Fruit fly (Drosophila melanogaster) whole organism, wandering third instar larva: Measurements from ENCODE around the gene Alh.
A peak's percentile ranks its signal among the peaks of the same experiment; 100 is the strongest.

Experiments
- Abd-B ChIP-seq: fragments of >200 bp; optimal IDR thresholded peaks from 2 replicates; lab custom pipeline; 2017; ENCODE audit warnings: missing biosample characterization, missing genetic modification characterization
- CG32264 ChIP-seq: fragments of 200-800 bp; sonication (Bioruptor generic); optimal IDR thresholded peaks from 2 replicates; lab custom pipeline; 2016; ENCODE audit warnings: missing biosample characterization, missing genetic modification characterization
- CG9705 ChIP-seq: fragments of 200-800 bp; sonication (Bioruptor generic); optimal IDR thresholded peaks from 2 replicates; lab custom pipeline; 2018; ENCODE audit warnings: missing biosample characterization, mild to moderate bottlenecking, missing genetic modification characterization
- CrebA ChIP-seq: fragments of 200-800 bp; sonication (Bioruptor generic); optimal IDR thresholded peaks from 2 replicates; lab custom pipeline; 2016; ENCODE audit warnings: missing biosample characterization, mild to moderate bottlenecking, missing genetic modification characterization, borderline replicate concordance
- Dfd ChIP-seq: fragments of >200 bp; optimal IDR thresholded peaks from 2 replicates; lab custom pipeline; 2017; ENCODE audit warnings: missing biosample characterization, missing genetic modification characterization
- Dif ChIP-seq: fragments of 200-275, 200-300 bp; sonication (Bioruptor generic); optimal IDR thresholded peaks from 2 replicates; lab custom pipeline; 2018; ENCODE audit warnings: missing biosample characterization, missing genetic modification characterization; ENCODE audit not compliant: partially characterized antibody
- GATAd ChIP-seq: sonication (Bioruptor generic); optimal IDR thresholded peaks from 2 replicates; lab custom pipeline; 2016; ENCODE audit warnings: missing biosample characterization, missing genetic modification characterization
- HLH106 ChIP-seq: fragments of 200-800 bp; optimal IDR thresholded peaks from 3 replicates; lab custom pipeline; 2019; ENCODE audit warnings: missing biosample characterization, mild to moderate bottlenecking, missing genetic modification characterization, moderate library complexity
- Hnf4 ChIP-seq: fragments of 200-800 bp; sonication (Bioruptor generic); optimal IDR thresholded peaks from 2 replicates; lab custom pipeline; 2016; ENCODE audit warnings: missing biosample characterization, mild to moderate bottlenecking, missing genetic modification characterization
- Hr78 ChIP-seq: fragments of >200 bp; optimal IDR thresholded peaks from 2 replicates; lab custom pipeline; 2017; ENCODE audit warnings: missing biosample characterization, missing genetic modification characterization
- Hr83 ChIP-seq: fragments of 200-300 bp; sonication (Bioruptor generic); optimal IDR thresholded peaks from 2 replicates; lab custom pipeline; 2016; ENCODE audit warnings: missing biosample characterization, mild to moderate bottlenecking, missing genetic modification characterization, moderate library complexity; ENCODE audit not compliant: poor library complexity, severe bottlenecking
- Jra ChIP-seq: sonication (Bioruptor generic); optimal IDR thresholded peaks from 2 replicates; lab custom pipeline; 2016; ENCODE audit warnings: missing biosample characterization, missing genetic modification characterization
- Mio ChIP-seq: sonication (Bioruptor generic); optimal IDR thresholded peaks from 2 replicates; lab custom pipeline; 2016; ENCODE audit warnings: missing biosample characterization, missing genetic modification characterization
- Myc ChIP-seq: fragments of >200 bp; optimal IDR thresholded peaks from 2 replicates; lab custom pipeline; 2017
- N ChIP-seq: fragments of >200 bp; optimal IDR thresholded peaks from 2 replicates; lab custom pipeline; 2018; ENCODE audit warnings: missing biosample characterization, missing external identifiers, missing genetic modification characterization
- OdsH ChIP-seq: fragments of 200-800 bp; sonication (Bioruptor generic); optimal IDR thresholded peaks from 2 replicates; lab custom pipeline; 2016; ENCODE audit warnings: missing biosample characterization, mild to moderate bottlenecking, missing genetic modification characterization
- Rel ChIP-seq, 2 experiments: fragments of 200-800 bp; sonication (Bioruptor generic) in 1 of 2; optimal IDR thresholded peaks; 2 replicates in 1 of 2; 3 replicates in 1 of 2; lab custom pipeline; 2016 to 2019; ENCODE audit warnings: mild to moderate bottlenecking in 2 of 2, missing biosample characterization in 2 of 2, missing genetic modification characterization in 2 of 2, moderate library complexity in 1 of 2
- Sp1 ChIP-seq: fragments of 200-800 bp; sonication (Bioruptor generic); optimal IDR thresholded peaks from 3 replicates; lab custom pipeline; 2019; ENCODE audit warnings: missing biosample characterization, mild to moderate bottlenecking, missing genetic modification characterization, moderate library complexity
- Vsx2 ChIP-seq: fragments of 200-300, 225-300 bp; sonication (Bioruptor generic); optimal IDR thresholded peaks from 2 replicates; lab custom pipeline; 2018; ENCODE audit warnings: missing biosample characterization, missing genetic modification characterization; ENCODE audit not compliant: partially characterized antibody
- br ChIP-seq: fragments of 200-800 bp; sonication (Bioruptor generic); optimal IDR thresholded peaks from 2 replicates; lab custom pipeline; 2016; ENCODE audit warnings: missing biosample characterization, missing genetic modification characterization
- brk ChIP-seq: fragments of 200-800 bp; sonication (Bioruptor generic); optimal IDR thresholded peaks from 2 replicates; lab custom pipeline; 2016; ENCODE audit warnings: missing biosample characterization, mild to moderate bottlenecking, missing genetic modification characterization
- dl ChIP-seq, 2 experiments: fragments of 175-275, 200-275 bp in 1 of 2; fragments of 200-275 bp in 1 of 2; sonication (Bioruptor generic); optimal IDR thresholded peaks; lab custom pipeline; 2018; ENCODE audit warnings: mild to moderate bottlenecking in 2 of 2, missing biosample characterization in 2 of 2, missing genetic modification characterization in 2 of 2, moderate library complexity in 2 of 2; ENCODE audit not compliant: partially characterized antibody in 2 of 2, insufficient read depth in 1 of 2
- dmrt93B ChIP-seq: fragments of 200-800 bp; sonication (Bioruptor generic); optimal IDR thresholded peaks from 2 replicates; lab custom pipeline; 2018; ENCODE audit warnings: missing biosample characterization, mild to moderate bottlenecking, missing genetic modification characterization
- dsf ChIP-seq: sonication (Bioruptor generic); optimal IDR thresholded peaks from 2 replicates; lab custom pipeline; 2016; ENCODE audit warnings: missing biosample characterization, missing genetic modification characterization, borderline replicate concordance
- ey ChIP-seq: fragments of 200-800 bp; sonication (Bioruptor generic); optimal IDR thresholded peaks from 2 replicates; lab custom pipeline; 2016; ENCODE audit warnings: missing biosample characterization, missing genetic modification characterization
- foxo ChIP-seq, 2 experiments: fragments of 200-800 bp; sonication (Bioruptor generic); optimal IDR thresholded peaks; 2 replicates in 1 of 2; 3 replicates in 1 of 2; lab custom pipeline; 2016 to 2017; ENCODE audit warnings: missing biosample characterization in 2 of 2, missing genetic modification characterization in 2 of 2
- fru ChIP-seq: fragments of 200-800 bp; sonication (Bioruptor generic); optimal IDR thresholded peaks from 3 replicates; lab custom pipeline; 2016; ENCODE audit warnings: missing biosample characterization, mild to moderate bottlenecking, missing genetic modification characterization
- h ChIP-seq: fragments of 200-800 bp; sonication (Bioruptor generic); optimal IDR thresholded peaks from 3 replicates; lab custom pipeline; 2016; ENCODE audit warnings: missing biosample characterization, mild to moderate bottlenecking, missing genetic modification characterization
- jim ChIP-seq: fragments of 175-275, 200-325 bp; sonication (Bioruptor generic); optimal IDR thresholded peaks from 2 replicates; lab custom pipeline; 2016; ENCODE audit warnings: missing biosample characterization, mild to moderate bottlenecking, missing genetic modification characterization
- lola ChIP-seq: fragments of >200 bp; optimal IDR thresholded peaks from 2 replicates; lab custom pipeline; 2017; ENCODE audit warnings: missing biosample characterization, missing genetic modification characterization
- pan ChIP-seq: fragments of >200 bp; optimal IDR thresholded peaks from 2 replicates; lab custom pipeline; 2017
- psq ChIP-seq: fragments of 200-800 bp; sonication (Bioruptor generic); optimal IDR thresholded peaks from 3 replicates; lab custom pipeline; 2017; ENCODE audit warnings: missing biosample characterization, mild to moderate bottlenecking, missing genetic modification characterization, moderate library complexity
- rgr ChIP-seq: fragments of 200-800 bp; sonication (Bioruptor generic); optimal IDR thresholded peaks from 3 replicates; lab custom pipeline; 2016; ENCODE audit warnings: missing biosample characterization, mild to moderate bottlenecking, missing genetic modification characterization
- sage ChIP-seq: fragments of 200-800 bp; sonication (Bioruptor generic); optimal IDR thresholded peaks from 2 replicates; lab custom pipeline; 2016; ENCODE audit warnings: missing biosample characterization, mild to moderate bottlenecking, missing genetic modification characterization
- sv ChIP-seq: fragments of 200-800 bp; sonication (Bioruptor generic); optimal IDR thresholded peaks from 3 replicates; lab custom pipeline; 2016; ENCODE audit warnings: missing biosample characterization, missing genetic modification characterization
- tai ChIP-seq: sonication (Bioruptor generic); optimal IDR thresholded peaks from 2 replicates; lab custom pipeline; 2016; ENCODE audit warnings: missing biosample characterization, missing genetic modification characterization
- usp ChIP-seq: fragments of >200 bp; optimal IDR thresholded peaks from 2 replicates; lab custom pipeline; 2017; ENCODE audit warnings: missing biosample characterization, missing genetic modification characterization
- woc ChIP-seq: sonication (Bioruptor generic); optimal IDR thresholded peaks from 2 replicates; lab custom pipeline; 2016; ENCODE audit warnings: missing biosample characterization, mild to moderate bottlenecking, missing genetic modification characterization

Gene Alh

DNA sequence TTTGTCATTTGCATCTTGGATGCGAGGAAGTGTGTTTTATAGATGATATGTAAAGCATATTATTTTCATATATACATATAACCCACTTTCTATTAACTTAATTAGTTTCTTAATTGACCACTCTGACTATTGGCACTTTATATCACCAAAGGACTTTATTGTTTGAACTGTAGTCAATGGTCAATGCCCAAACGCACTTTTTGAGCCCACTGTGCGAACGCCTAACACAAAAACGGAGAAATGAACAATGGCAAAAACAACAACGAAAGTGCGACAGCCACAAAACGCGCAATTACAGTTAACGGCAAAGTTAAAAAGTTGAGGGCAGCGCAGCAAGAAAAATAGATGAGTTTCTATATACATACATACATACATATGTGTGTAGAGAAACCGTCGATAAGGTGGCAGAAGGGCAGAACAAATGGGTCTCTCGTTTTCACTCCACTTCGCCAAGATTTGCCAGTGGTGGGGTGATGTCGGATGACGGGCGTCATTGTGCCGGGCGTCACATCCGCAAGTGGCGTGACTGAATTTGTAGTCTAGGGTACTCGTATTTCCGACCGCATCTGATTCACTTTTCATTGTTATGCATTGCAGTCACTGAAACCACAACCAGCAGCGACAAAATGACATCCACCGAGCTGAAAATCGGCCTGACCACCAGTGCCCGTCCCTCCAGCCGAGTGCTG is 47.5 kb downstream of the Alh start:
- TF ChIP-seq foxo (GFP tag; optimal IDR thresholded peaks at IDR 0.05; lab: Kevin White, UChicago): no peak
- peak; percentile 46 for TF ChIP-seq br (GFP tag; lab: Kevin White, UChicago)
- TF ChIP-seq sage (GFP tag; lab: Kevin White, UChicago): peak; percentile 15
- TF ChIP-seq, all 38 proteins: peak for 2

DNA sequence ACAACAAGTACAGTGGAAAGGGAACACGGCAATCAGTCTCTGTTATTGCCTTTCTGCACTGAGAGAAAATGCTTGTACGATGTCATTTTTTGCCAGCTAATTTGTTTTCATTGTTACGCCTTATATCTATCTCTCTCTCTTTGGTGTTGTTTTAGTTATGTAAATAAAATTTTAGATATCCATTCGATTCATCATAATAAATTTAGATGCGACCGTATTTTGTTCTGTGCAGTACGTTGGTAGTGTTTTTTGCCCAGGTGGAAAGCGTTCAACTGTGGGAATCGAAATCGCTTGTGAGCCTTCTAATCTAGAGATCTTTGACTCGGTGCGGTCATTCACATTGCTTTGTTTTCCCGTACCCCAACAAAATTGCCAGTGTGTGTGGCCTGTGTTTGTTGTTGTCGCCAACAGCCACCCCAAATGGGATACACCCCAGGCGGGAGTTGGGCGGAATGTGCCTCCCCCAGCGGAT is 48.2 kb downstream of the Alh start:
- TF ChIP-seq dmrt93B (GFP tag; lab: Kevin White, UChicago) (peak; percentile 86), CrebA (GFP tag; lab: Kevin White, UChicago) (no peak), dl (GFP tag; optimal IDR thresholded peaks at IDR 0.05; lab: Kevin White, UChicago; ENCODE audit: insufficient read depth in 1 of 2, partially characterized antibody in 2 of 2) (no peak), Sp1 (peak; percentile 94), sage (GFP tag; lab: Kevin White, UChicago) (peak; percentile 83), foxo (GFP tag; optimal IDR thresholded peaks at IDR 0.05; lab: Kevin White, UChicago) (peak; percentile 86 to 97), br (GFP tag; lab: Kevin White, UChicago) (peak; percentile 97), Vsx2 (no peak), rgr (peak; percentile 97), psq (GFP tag; lab: Kevin White, UChicago) (peak; percentile 93), jim (peak; percentile 19), Hnf4 (GFP tag; lab: Kevin White, UChicago) (peak; percentile 96), Myc (lab: Kevin White, UChicago) (no peak), brk (GFP tag; lab: Kevin White, UChicago) (peak; percentile 91), OdsH (peak; percentile 96), Jra (GFP tag; lab: Kevin White, UChicago) (peak; percentile 91), tai (GFP tag; lab: Kevin White, UChicago) (no peak), Dif (GFP tag; lab: Kevin White, UChicago) (no peak), fru (peak; percentile 97), usp (GFP tag; lab: Kevin White, UChicago) (no peak), Rel (GFP tag; optimal IDR thresholded peaks at IDR 0.05; lab: Kevin White, UChicago) (peak; percentile 68), Rel (tag; optimal IDR thresholded peaks at IDR 0.05; lab: Kevin White, UChicago) (peak; percentile 84), N (GFP tag; lab: Kevin White, UChicago) (no peak), Abd-B (GFP tag; lab: Kevin White, UChicago) (no peak), ey (GFP tag; lab: Kevin White, UChicago) (peak; percentile 97), sv (GFP tag; lab: Kevin White, UChicago) (peak; percentile 90), Mio (GFP tag; lab: Kevin White, UChicago) (peak; percentile 78), CG9705 (GFP tag; lab: Kevin White, UChicago) (peak; percentile 83), HLH106 (tag; lab: Kevin White, UChicago) (peak; percentile 94), lola (no peak), h (GFP tag; lab: Kevin White, UChicago) (peak; percentile 98), CG32264 (GFP tag; lab: Kevin White, UChicago) (peak; percentile 89), pan (lab: Kevin White, UChicago) (no peak), GATAd (GFP tag; lab: Kevin White, UChicago) (no peak), Dfd (GFP tag; lab: Kevin White, UChicago) (no peak), woc (GFP tag; lab: Kevin White, UChicago) (peak; percentile 88), Hr78 (GFP tag; lab: Kevin White, UChicago) (no peak), dsf (peak; percentile 75), Hr83 (GFP tag; lab: Kevin White, UChicago) (peak; percentile 57)
